Worm (Caenorhabditis elegans) whole organism, late embryonic: ENCODE measurements around the gene wago-4.

Source experiments
- C08G9.2 ChIP-seq: sonication (generic microtip); optimal IDR thresholded peaks from 2 replicates; lab custom pipeline; 2016; ENCODE audit warnings: mild to moderate bottlenecking, missing genetic modification characterization, moderate library complexity, missing compliant biosample characterization
- C38D4.7 ChIP-seq: fragments of 200-800 bp; sonication (Bioruptor generic); optimal IDR thresholded peaks from 2 replicates; lab custom pipeline; 2018; ENCODE audit warnings: mild to moderate bottlenecking, missing genetic modification characterization, moderate library complexity, missing compliant biosample characterization
- ahr-1 ChIP-seq: sonication (generic microtip); optimal IDR thresholded peaks from 2 replicates; lab custom pipeline; 2016; ENCODE audit warnings: missing genetic modification characterization, missing compliant biosample characterization
- ceh-14 ChIP-seq: sonication (generic microtip); optimal IDR thresholded peaks from 2 replicates; lab custom pipeline; 2016; ENCODE audit warnings: missing genotype, missing genetic modification characterization, missing compliant biosample characterization
- ceh-18 ChIP-seq: sonication (generic microtip); optimal IDR thresholded peaks from 2 replicates; lab custom pipeline; 2016; ENCODE audit warnings: missing genetic modification characterization, missing compliant biosample characterization
- ceh-19 ChIP-seq: fragments of 200-800 bp; sonication (Bioruptor generic); optimal IDR thresholded peaks from 2 replicates; lab custom pipeline; 2018; ENCODE audit warnings: mild to moderate bottlenecking, missing genetic modification characterization, missing compliant biosample characterization
- ceh-2 ChIP-seq: sonication (generic microtip); optimal IDR thresholded peaks from 2 replicates; lab custom pipeline; 2016; ENCODE audit warnings: missing genotype, missing genetic modification characterization, missing compliant biosample characterization
- ceh-34 ChIP-seq: sonication (generic microtip); optimal IDR thresholded peaks from 2 replicates; lab custom pipeline; 2016; ENCODE audit warnings: mild to moderate bottlenecking, missing genetic modification characterization, missing compliant biosample characterization
- ceh-48 ChIP-seq: sonication (generic microtip); optimal IDR thresholded peaks from 2 replicates; lab custom pipeline; 2016; ENCODE audit warnings: missing genetic modification characterization, inconsistent platforms, missing compliant biosample characterization
- ceh-6 ChIP-seq: fragments of 200-800 bp; sonication (Bioruptor generic); optimal IDR thresholded peaks from 2 replicates; lab custom pipeline; 2018; ENCODE audit warnings: mild to moderate bottlenecking, missing genetic modification characterization, missing compliant biosample characterization
- ceh-9 ChIP-seq: sonication (generic microtip); optimal IDR thresholded peaks from 2 replicates; lab custom pipeline; 2016; ENCODE audit warnings: mild to moderate bottlenecking, missing genetic modification characterization, inconsistent platforms, missing compliant biosample characterization
- che-1 ChIP-seq: sonication (generic microtip); optimal IDR thresholded peaks from 2 replicates; lab custom pipeline; 2016; ENCODE audit warnings: mild to moderate bottlenecking, missing genetic modification characterization, missing compliant biosample characterization
- elt-2 ChIP-seq: sonication (generic microtip); optimal IDR thresholded peaks from 2 replicates; lab custom pipeline; 2016; ENCODE audit warnings: missing genetic modification reagents, missing genetic modification characterization, missing compliant biosample characterization
- elt-4 ChIP-seq: sonication (generic microtip); optimal IDR thresholded peaks from 2 replicates; lab custom pipeline; 2016; ENCODE audit warnings: missing genetic modification characterization, missing compliant biosample characterization
- fax-1 ChIP-seq: sonication (generic microtip); optimal IDR thresholded peaks from 2 replicates; lab custom pipeline; 2016; ENCODE audit warnings: missing genotype, missing genetic modification characterization, missing compliant biosample characterization
- gmeb-2 ChIP-seq: sonication (generic microtip); optimal IDR thresholded peaks from 2 replicates; lab custom pipeline; 2016; ENCODE audit warnings: missing genetic modification characterization, inconsistent platforms, missing compliant biosample characterization
- hlh-15 ChIP-seq: sonication (generic microtip); optimal IDR thresholded peaks from 2 replicates; lab custom pipeline; 2016; ENCODE audit warnings: missing genetic modification characterization, missing compliant biosample characterization
- hlh-30 ChIP-seq: sonication (generic microtip); optimal IDR thresholded peaks from 2 replicates; lab custom pipeline; 2017; ENCODE audit warnings: antibody characterized with exemption, missing genetic modification characterization, missing compliant biosample characterization; ENCODE audit not compliant: insufficient read depth
- lim-6 ChIP-seq: sonication (generic microtip); optimal IDR thresholded peaks from 2 replicates; lab custom pipeline; 2016; ENCODE audit warnings: missing genetic modification characterization, missing compliant biosample characterization
- lin-11 ChIP-seq: fragments of 200-800 bp; sonication (Bioruptor generic); optimal IDR thresholded peaks from 2 replicates; lab custom pipeline; 2018; ENCODE audit warnings: mild to moderate bottlenecking, missing genetic modification characterization, missing compliant biosample characterization
- madf-2 ChIP-seq: sonication (generic microtip); optimal IDR thresholded peaks from 2 replicates; lab custom pipeline; 2017; ENCODE audit warnings: missing genetic modification characterization, missing compliant biosample characterization
- mec-3 ChIP-seq: sonication (generic microtip); optimal IDR thresholded peaks from 2 replicates; lab custom pipeline; 2016; ENCODE audit warnings: borderline replicate concordance, missing genetic modification characterization, missing compliant biosample characterization
- nhr-11 ChIP-seq: fragments of 150-350 bp; optimal IDR thresholded peaks from 2 replicates; lab custom pipeline; 2014; ENCODE audit warnings: missing biosample characterization, missing genetic modification characterization
- nhr-232 ChIP-seq: sonication (generic microtip); optimal IDR thresholded peaks from 2 replicates; lab custom pipeline; 2016; ENCODE audit warnings: missing genetic modification characterization, missing compliant biosample characterization
- npax-4 ChIP-seq: sonication (generic microtip); optimal IDR thresholded peaks from 2 replicates; lab custom pipeline; 2016; ENCODE audit warnings: missing genetic modification characterization, missing compliant biosample characterization
- pag-3 ChIP-seq: sonication (generic microtip); optimal IDR thresholded peaks from 2 replicates; lab custom pipeline; 2016; ENCODE audit warnings: missing compliant biosample characterization, missing genetic modification characterization, borderline replicate concordance
- pax-1 ChIP-seq: fragments of 150-350 bp; optimal IDR thresholded peaks from 2 replicates; lab custom pipeline; 2014; ENCODE audit warnings: missing biosample characterization, missing genetic modification characterization
- pha-4 ChIP-seq: fragments of 150-350 bp; optimal IDR thresholded peaks from 2 replicates; lab custom pipeline; 2018; ENCODE audit warnings: missing biosample characterization, missing genetic modification reagents, missing genetic modification characterization
- pqm-1 ChIP-seq: sonication (generic microtip); optimal IDR thresholded peaks from 2 replicates; lab custom pipeline; 2016; ENCODE audit warnings: missing genetic modification characterization, missing compliant biosample characterization
- sdc-2 ChIP-seq: sonication (generic microtip); optimal IDR thresholded peaks from 2 replicates; lab custom pipeline; 2016; ENCODE audit warnings: missing genotype, missing genetic modification characterization, missing compliant biosample characterization
- ttx-3 ChIP-seq: sonication (generic microtip); optimal IDR thresholded peaks from 2 replicates; lab custom pipeline; 2016; ENCODE audit warnings: missing genetic modification reagents, missing genetic modification characterization, missing compliant biosample characterization
- unc-42 ChIP-seq: sonication (generic microtip); optimal IDR thresholded peaks from 2 replicates; lab custom pipeline; 2016; ENCODE audit warnings: missing genotype, missing genetic modification characterization, missing compliant biosample characterization
- unc-55 ChIP-seq: sonication (generic microtip); optimal IDR thresholded peaks from 2 replicates; lab custom pipeline; 2017; ENCODE audit warnings: missing biosample characterization, missing genetic modification reagents, missing genetic modification characterization
- unc-86 ChIP-seq: sonication (generic microtip); optimal IDR thresholded peaks from 2 replicates; lab custom pipeline; 2016; ENCODE audit warnings: missing genetic modification characterization, missing compliant biosample characterization
- zip-5 ChIP-seq: sonication (generic microtip); optimal IDR thresholded peaks from 2 replicates; lab custom pipeline; 2016; ENCODE audit warnings: missing genetic modification characterization, missing compliant biosample characterization

The wago-4 gene

ce11 chrII:12928241-12928640 is 8.9 kb downstream of the wago-4 start, which contains the start of gene F58G1.3:
Gene F58G1.3, minus strand, starts transcription at chrII:12928341.
- TF ChIP-seq ceh-18 (tag; lab: Kevin White, UChicago), result no peak
- TF ChIP-seq ceh-6 (GFP tag; lab: Kevin White, UChicago), result no peak
- no peak for TF ChIP-seq zip-5 (tag; lab: Kevin White, UChicago)
- no peak for TF ChIP-seq che-1 (tag; lab: Kevin White, UChicago)
- no peak for TF ChIP-seq ceh-19 (GFP tag; lab: Kevin White, UChicago)
- no peak for TF ChIP-seq nhr-11
- no peak for TF ChIP-seq mec-3 (tag; lab: Kevin White, UChicago)
- TF ChIP-seq pax-1 (tag; lab: Kevin White, UChicago), result no peak
- TF ChIP-seq fax-1 (tag; lab: Kevin White, UChicago), result no peak
- no peak for TF ChIP-seq elt-4 (tag; lab: Kevin White, UChicago)
- no peak for TF ChIP-seq ceh-2
- no peak for TF ChIP-seq madf-2 (tag; lab: Kevin White, UChicago)
- no peak for TF ChIP-seq pag-3 (tag; lab: Kevin White, UChicago)
- TF ChIP-seq ceh-34, result no peak
- TF ChIP-seq unc-86 (tag; lab: Kevin White, UChicago), result no peak
- TF ChIP-seq hlh-30 (tag; lab: Kevin White, UChicago), result no peak

- TF ChIP-seq ahr-1 (tag; lab: Kevin White, UChicago) (no peak), hlh-15 (tag; lab: Kevin White, UChicago) (no peak), ceh-48 (tag; lab: Kevin White, UChicago) (no peak), C08G9.2 (tag; lab: Kevin White, UChicago) (no peak), mec-3 (tag; lab: Kevin White, UChicago) (no peak), nhr-232 (tag; lab: Kevin White, UChicago) (no peak), ceh-19 (GFP tag; lab: Kevin White, UChicago) (no peak), ceh-9 (tag; lab: Kevin White, UChicago) (no peak), ceh-6 (GFP tag; lab: Kevin White, UChicago) (no peak), C38D4.7 (GFP tag; lab: Kevin White, UChicago) (no peak), ttx-3 (no peak), ceh-34 (no peak)
- TF ChIP-seq, all 69 proteins: peak for 0
Observed at ce11 chrII:12930138-12930537, 10.8 kb downstream of the wago-4 start.

DNA sequence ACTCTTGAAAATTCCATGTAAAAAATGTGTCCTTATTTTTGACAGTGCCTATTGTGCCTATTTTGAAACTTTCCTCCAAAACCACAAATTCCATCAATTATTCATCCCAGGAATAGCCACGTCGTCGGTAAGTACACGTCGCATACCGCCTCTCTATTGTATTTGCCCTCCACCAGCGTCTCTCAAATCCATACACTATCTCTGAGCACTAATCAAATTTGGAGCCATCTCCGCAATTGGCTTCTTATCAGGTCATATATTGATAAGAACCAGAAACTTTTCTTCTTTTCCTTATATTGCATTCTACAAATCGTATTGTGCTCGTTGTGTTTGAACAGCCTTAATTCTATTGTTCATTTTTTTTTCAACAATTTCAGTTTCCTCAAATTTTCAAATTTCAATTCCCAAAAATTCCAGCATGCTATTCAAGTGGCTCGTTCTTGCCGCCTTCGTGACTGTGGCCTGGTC is 12.1 kb downstream of the wago-4 start, which contains the start of gene dct-18:
dct-18 (plus strand) TSS at position 418 of the 468 bp plus-strand sequence.
- TF ChIP-seq lim-6 (tag; lab: Kevin White, UChicago) (no peak), elt-2 (tag; lab: Kevin White, UChicago) (peak; percentile 94), pqm-1 (tag; lab: Kevin White, UChicago) (no peak), ceh-34 (no peak), ceh-14 (tag; lab: Kevin White, UChicago) (no peak), pha-4 (no peak), lin-11 (no peak)

ce11 chrII:12935259-12935658 is 15.9 kb downstream of the wago-4 start, which contains the start of gene lips-9:
Gene lips-9, minus strand, starts transcription at chrII:12935359.
- no peak for TF ChIP-seq elt-2 (tag; lab: Kevin White, UChicago)
- TF ChIP-seq pha-4, result no peak
- no peak for TF ChIP-seq lim-6 (tag; lab: Kevin White, UChicago)
- no peak for TF ChIP-seq gmeb-2
- no peak for TF ChIP-seq C38D4.7 (GFP tag; lab: Kevin White, UChicago)
- TF ChIP-seq sdc-2, result no peak
- no peak for TF ChIP-seq npax-4 (tag; lab: Kevin White, UChicago)
- TF ChIP-seq, all 69 proteins: peak for 0

DNA sequence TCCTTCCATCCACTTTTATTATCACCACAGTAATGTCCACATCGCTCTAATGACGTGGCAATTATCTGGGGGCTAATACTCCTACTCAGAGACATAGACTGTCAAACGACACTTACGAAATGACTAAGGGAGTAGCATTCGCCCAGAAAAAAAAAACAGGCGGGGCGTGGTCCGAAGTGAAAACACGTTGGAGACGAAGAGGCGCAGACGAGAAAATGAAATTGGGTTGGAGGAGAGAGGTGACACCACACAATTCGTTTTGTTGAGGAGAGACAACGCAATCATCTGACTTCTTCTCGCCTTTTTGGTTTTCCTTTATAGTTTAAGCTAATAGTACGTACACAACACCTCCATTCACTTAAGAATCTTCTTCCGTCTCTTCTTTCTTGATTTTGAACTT is 19.8 kb downstream of the wago-4 start:
- TF ChIP-seq unc-55, result no peak
- peak; percentile 33 for TF ChIP-seq unc-42
